Fruit fly (Drosophila melanogaster) whole organism, embryonic: ENCODE results near the gene CG10089.
A peak's percentile ranks its signal among the peaks of the same experiment; 100 is the strongest.

Experiments
- Atf-2 ChIP-seq: fragments of 200-800 bp; sonication (Bioruptor generic); optimal IDR thresholded peaks from 2 replicates; lab custom pipeline; 2016; ENCODE audit warnings: missing biosample characterization, missing genetic modification characterization
- Blimp-1 ChIP-seq: fragments of 200-800 bp; sonication (Bioruptor generic); optimal IDR thresholded peaks from 3 replicates; lab custom pipeline; 2018; ENCODE audit warnings: missing biosample characterization, missing genetic modification characterization, mild to moderate bottlenecking, moderate library complexity, missing genetic modification reagents
- CG13424 ChIP-seq: fragments of 200-800 bp; sonication (Bioruptor generic); optimal IDR thresholded peaks from 2 replicates; lab custom pipeline; 2019; ENCODE audit warnings: missing biosample characterization, mild to moderate bottlenecking, missing genetic modification characterization, moderate library complexity
- CG13624 ChIP-seq: fragments of 200-800 bp; sonication (Bioruptor generic); optimal IDR thresholded peaks from 2 replicates; lab custom pipeline; 2016; ENCODE audit warnings: missing biosample characterization, missing genetic modification characterization
- CG13894 ChIP-seq: fragments of 200-800 bp; sonication (Bioruptor generic); optimal IDR thresholded peaks from 3 replicates; lab custom pipeline; 2018; ENCODE audit warnings: missing biosample characterization, mild to moderate bottlenecking, missing genetic modification characterization, moderate library complexity
- CG1602 ChIP-seq: fragments of 200-800 bp; sonication (Bioruptor generic); optimal IDR thresholded peaks from 3 replicates; lab custom pipeline; 2016; ENCODE audit warnings: missing biosample characterization, missing genetic modification characterization
- CG2116 ChIP-seq: fragments of 200-800 bp; sonication (Bioruptor generic); optimal IDR thresholded peaks from 3 replicates; lab custom pipeline; 2018; ENCODE audit warnings: missing biosample characterization, mild to moderate bottlenecking, missing genetic modification characterization
- CG2202 ChIP-seq: fragments of 200-800 bp; sonication (Bioruptor generic); optimal IDR thresholded peaks from 2 replicates; lab custom pipeline; 2018; ENCODE audit warnings: missing biosample characterization, mild to moderate bottlenecking, missing genetic modification characterization
- CG3726 ChIP-seq: fragments of 200-800 bp; sonication (Bioruptor generic); IDR thresholded peaks from 3 replicates; pipeline ENCODE4, ENCODE4 v1.3.6; 2022; ENCODE audit warnings: missing biosample characterization, missing genetic modification characterization
- CG4328 ChIP-seq: fragments of 200-800 bp; sonication (Bioruptor generic); optimal IDR thresholded peaks from 3 replicates; lab custom pipeline; 2017; ENCODE audit warnings: missing biosample characterization, missing genetic modification reagents, missing genetic modification characterization
- CG6654 ChIP-seq: fragments of 200-800 bp; sonication (Bioruptor generic); optimal IDR thresholded peaks from 2 replicates; lab custom pipeline; 2017; ENCODE audit warnings: missing biosample characterization, mild to moderate bottlenecking, missing genetic modification characterization
- CG6689 ChIP-seq: fragments of 200-800 bp; sonication (Bioruptor generic); IDR thresholded peaks from 2 replicates; pipeline ENCODE4 v1.3.6; 2022; ENCODE audit warnings: missing biosample characterization, missing genetic modification characterization
- CG6854 ChIP-seq: fragments of 200-800 bp; sonication (Bioruptor generic); optimal IDR thresholded peaks from 3 replicates; lab custom pipeline; 2017; ENCODE audit warnings: missing biosample characterization, mild to moderate bottlenecking, missing genetic modification characterization
- CG8290 ChIP-seq, 3 experiments: fragments of 200-800 bp; sonication (Bioruptor generic); optimal IDR thresholded peaks; 2 replicates each; lab custom pipeline; 2016 to 2019; ENCODE audit warnings: missing biosample characterization in 3 of 3, missing genetic modification characterization in 3 of 3, mild to moderate bottlenecking in 2 of 3, moderate library complexity in 1 of 3
- CkIIα-i1 ChIP-seq: fragments of 200-800 bp; sonication (Bioruptor generic); IDR thresholded peaks from 2 replicates; pipeline ENCODE4 v1.3.6; 2022; ENCODE audit warnings: missing biosample characterization, missing genetic modification characterization
- Dref ChIP-seq: fragments of 200-800 bp; sonication (Bioruptor generic); IDR thresholded peaks from 2 replicates; pipeline ENCODE4 v1.3.6; 2022; ENCODE audit warnings: missing biosample characterization, missing genetic modification characterization
- Eip74EF ChIP-seq, 2 experiments: fragments of 200-800 bp in 1 of 2; fragments of >200 bp in 1 of 2; sonication (Bioruptor generic) in 1 of 2; optimal IDR thresholded peaks; 2 replicates each; lab custom pipeline; 2017 to 2019; ENCODE audit warnings: missing biosample characterization in 2 of 2, missing genetic modification characterization in 2 of 2, mild to moderate bottlenecking in 1 of 2, moderate library complexity in 1 of 2
- HLH4C ChIP-seq: fragments of 200-800 bp; sonication (Bioruptor generic); IDR thresholded peaks from 3 replicates; pipeline ENCODE4 v1.3.6; 2022; ENCODE audit warnings: missing biosample characterization, missing genetic modification characterization; ENCODE audit not compliant: partially characterized antibody
- Lhr ChIP-seq: fragments of 200-800 bp; sonication (Bioruptor generic); optimal IDR thresholded peaks from 3 replicates; lab custom pipeline; 2017; ENCODE audit warnings: mild to moderate bottlenecking, missing biosample characterization, missing genetic modification reagents, missing genetic modification characterization
- NC2α ChIP-seq: fragments of 200-800 bp; sonication (Bioruptor generic); optimal IDR thresholded peaks from 2 replicates; lab custom pipeline; 2016; ENCODE audit warnings: missing biosample characterization, missing genetic modification characterization
- NK7.1 ChIP-seq: fragments of 200-800 bp; sonication (Bioruptor generic); optimal IDR thresholded peaks from 3 replicates; lab custom pipeline; 2016; ENCODE audit warnings: missing biosample characterization, missing genetic modification characterization
- Pdp1 ChIP-seq, 2 experiments: fragments of 200-800 bp; sonication (Bioruptor generic); optimal IDR thresholded peaks; 3 replicates each; lab custom pipeline; 2016; ENCODE audit warnings: missing biosample characterization in 2 of 2, missing genetic modification characterization in 2 of 2, mild to moderate bottlenecking in 1 of 2, moderate library complexity in 1 of 2
- Rfx ChIP-seq: fragments of 200-800 bp; sonication (Bioruptor generic); IDR thresholded peaks from 2 replicates; pipeline ENCODE4 v1.3.6; 2022; ENCODE audit warnings: missing biosample characterization, missing genetic modification characterization
- Sin3A ChIP-seq: fragments of >200 bp; optimal IDR thresholded peaks from 2 replicates; lab custom pipeline; 2018
- az2 ChIP-seq: fragments of 200-800 bp; sonication (Bioruptor generic); optimal IDR thresholded peaks from 3 replicates; lab custom pipeline; 2016; ENCODE audit warnings: missing biosample characterization, missing genetic modification characterization
- bbx ChIP-seq: fragments of 200-800 bp; sonication (Bioruptor generic); IDR thresholded peaks from 2 replicates; pipeline ENCODE4 v1.3.6; 2022; ENCODE audit warnings: missing biosample characterization, missing genetic modification characterization; ENCODE audit not compliant: partially characterized antibody
- bigmax ChIP-seq: fragments of 200-800 bp; sonication (Bioruptor generic); optimal IDR thresholded peaks from 2 replicates; lab custom pipeline; 2018; ENCODE audit warnings: missing biosample characterization, mild to moderate bottlenecking, missing genetic modification characterization
- da ChIP-seq: fragments of 200-800 bp; sonication (Bioruptor generic); optimal IDR thresholded peaks from 2 replicates; lab custom pipeline; 2016; ENCODE audit warnings: missing biosample characterization, missing genetic modification characterization
- grn ChIP-seq: fragments of 200-800 bp; sonication (Bioruptor generic); optimal IDR thresholded peaks from 3 replicates; lab custom pipeline; 2017; ENCODE audit warnings: missing biosample characterization, missing genetic modification characterization
- gro ChIP-seq: fragments of 200-800 bp; sonication (Bioruptor generic); optimal IDR thresholded peaks from 2 replicates; lab custom pipeline; 2016; ENCODE audit warnings: missing biosample characterization, missing genetic modification characterization
- hbn ChIP-seq: fragments of 200-800 bp; sonication (Bioruptor generic); IDR thresholded peaks from 2 replicates; pipeline ENCODE4 v1.3.6; 2022; ENCODE audit warnings: missing biosample characterization, missing genetic modification characterization; ENCODE audit not compliant: partially characterized antibody
- lola ChIP-seq, 3 experiments: fragments of >200 bp in 2 of 3; fragments of 200-800 bp in 1 of 3; sonication (Bioruptor generic) in 1 of 3; optimal IDR thresholded peaks; 2 replicates each; lab custom pipeline; 2017 to 2019; ENCODE audit warnings: missing biosample characterization in 3 of 3, missing genetic modification characterization in 3 of 3, mild to moderate bottlenecking in 1 of 3, moderate library complexity in 1 of 3
- lov ChIP-seq, 2 experiments: fragments of 200-800 bp in 1 of 2; fragments of >200 bp in 1 of 2; sonication (Bioruptor generic) in 1 of 2; IDR thresholded peaks in 1 of 2; optimal IDR thresholded peaks in 1 of 2; 2 replicates in 1 of 2; 3 replicates in 1 of 2; pipeline versions ENCODE4 v1.3.6 to Lab custom; 2017 to 2022; ENCODE audit warnings: missing biosample characterization in 1 of 2, missing genetic modification characterization in 1 of 2
- luna ChIP-seq: fragments of 200-800 bp; sonication (Bioruptor generic); optimal IDR thresholded peaks from 2 replicates; lab custom pipeline; 2016; ENCODE audit warnings: missing biosample characterization, missing genetic modification characterization
- nau ChIP-seq: fragments of 200-800 bp; sonication (Bioruptor generic); optimal IDR thresholded peaks from 3 replicates; lab custom pipeline; 2017; ENCODE audit warnings: missing biosample characterization, mild to moderate bottlenecking, missing genetic modification characterization, missing genetic modification reagents
- peb ChIP-seq: fragments of 200-800 bp; sonication (Bioruptor generic); IDR thresholded peaks from 2 replicates; pipeline ENCODE4 v1.3.6; 2022; ENCODE audit warnings: missing biosample characterization, missing genetic modification characterization
- pnt ChIP-seq: fragments of 200-800 bp; sonication (Bioruptor generic); optimal IDR thresholded peaks from 3 replicates; lab custom pipeline; 2016; ENCODE audit warnings: missing biosample characterization, missing genetic modification characterization
- rib ChIP-seq: fragments of 200-800 bp; sonication (Bioruptor generic); IDR thresholded peaks from 2 replicates; pipeline ENCODE4 v1.3.6; 2022; ENCODE audit warnings: missing biosample characterization, missing genetic modification characterization
- sc ChIP-seq, 3 experiments: fragments of >200 bp in 2 of 3; fragments of 200-800 bp in 1 of 3; sonication (Bioruptor generic) in 1 of 3; optimal IDR thresholded peaks; 2 replicates in 2 of 3; 3 replicates in 1 of 3; lab custom pipeline; 2017; ENCODE audit warnings: mild to moderate bottlenecking in 1 of 3, missing biosample characterization in 1 of 3, missing genetic modification characterization in 1 of 3, missing genetic modification reagents in 1 of 3
- sd ChIP-seq: fragments of 200-800 bp; sonication (Bioruptor generic); optimal IDR thresholded peaks from 3 replicates; lab custom pipeline; 2018; ENCODE audit warnings: missing biosample characterization, mild to moderate bottlenecking, missing genetic modification characterization, moderate library complexity
- sima ChIP-seq: fragments of 200-800 bp; sonication (Bioruptor generic); optimal IDR thresholded peaks from 2 replicates; lab custom pipeline; 2016; ENCODE audit warnings: missing biosample characterization, missing genetic modification characterization
- trh ChIP-seq: fragments of 200-800 bp; sonication (Bioruptor generic); optimal IDR thresholded peaks from 2 replicates; lab custom pipeline; 2016; ENCODE audit warnings: missing biosample characterization, missing genetic modification characterization
- vnd ChIP-seq: fragments of 200-800 bp; sonication (Bioruptor generic); IDR thresholded peaks from 3 replicates; pipeline ENCODE4 v1.3.6; 2022; ENCODE audit warnings: missing biosample characterization, missing genetic modification characterization; ENCODE audit not compliant: partially characterized antibody
- wdn ChIP-seq: fragments of 200-800 bp; sonication (Bioruptor generic); IDR thresholded peaks from 2 replicates; pipeline ENCODE4 v1.3.6; 2022; ENCODE audit warnings: missing biosample characterization, missing genetic modification characterization
- wor ChIP-seq: fragments of 200-800 bp; sonication (Bioruptor generic); IDR thresholded peaks from 2 replicates; pipeline ENCODE4 v1.3.6; 2022; ENCODE audit warnings: missing biosample characterization, missing genetic modification characterization
- zf30C ChIP-seq: fragments of 200-800 bp; sonication (Bioruptor generic); optimal IDR thresholded peaks from 3 replicates; lab custom pipeline; 2018; ENCODE audit warnings: missing biosample characterization, mild to moderate bottlenecking, missing genetic modification characterization

Gene CG10089

DNA sequence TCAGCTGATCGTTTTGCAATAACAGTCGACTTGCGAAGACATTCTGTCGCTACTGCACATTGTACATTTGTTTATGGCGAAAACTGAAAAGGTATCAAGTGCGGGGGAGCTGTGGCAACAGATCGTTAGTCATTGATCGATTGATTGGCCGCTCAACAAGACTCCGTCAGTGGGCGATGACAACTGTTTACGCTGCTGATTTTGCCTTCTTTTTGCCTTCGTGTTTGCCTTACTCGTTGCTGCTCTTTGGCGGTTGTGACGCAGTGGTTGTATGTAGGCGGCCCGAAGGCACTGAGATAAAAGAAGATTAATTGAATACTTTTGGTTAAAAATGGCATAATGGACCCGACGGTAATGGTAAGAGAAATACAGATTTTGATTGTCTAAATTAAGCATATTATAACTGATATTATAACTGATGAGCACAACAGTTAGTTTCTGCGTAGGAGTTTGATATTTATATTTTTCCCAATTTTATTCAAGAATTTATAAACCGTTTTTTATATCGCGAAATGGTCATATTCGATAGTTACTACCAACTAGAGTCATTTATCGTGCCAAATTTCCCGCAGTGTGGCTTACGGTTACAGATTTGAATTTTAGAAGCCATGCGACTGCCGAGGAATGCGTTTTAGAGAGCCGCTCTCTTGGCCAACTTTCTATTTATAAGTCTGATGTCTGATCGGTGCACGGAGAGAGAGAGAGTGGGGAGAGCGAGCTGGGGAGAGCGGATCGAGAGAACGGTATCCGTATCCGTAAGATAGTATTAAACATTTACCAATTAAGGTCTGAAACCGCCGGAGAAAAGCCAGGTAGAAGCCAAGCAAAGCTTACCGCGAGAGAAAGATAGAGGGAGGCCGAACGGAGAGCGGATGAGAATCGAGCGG is 2.2 kb upstream of the CG10089 start (continued):
- peak; percentile 65 for TF ChIP-seq Lhr
- peak; percentile 59 for TF ChIP-seq CG13624 (GFP tag; lab: Kevin White, UChicago)
- peak; percentile 99 for TF ChIP-seq sd (tag; lab: Kevin White, UChicago)
- TF ChIP-seq HLH4C (GFP tag; lab: Robert Waterston, UW): no peak
- TF ChIP-seq Blimp-1: peak; percentile 91
- TF ChIP-seq Sin3A (lab: Kevin White, UChicago): no peak
- peak; percentile 68 for TF ChIP-seq trh (GFP tag; lab: Kevin White, UChicago)
- no peak for TF ChIP-seq CG13894
- TF ChIP-seq peb (GFP tag; lab: Robert Waterston, UW): peak; percentile 58; the same call in 1 of the 2 replicates
- TF ChIP-seq NK7.1 (GFP tag; lab: Kevin White, UChicago): peak; percentile 39
- TF ChIP-seq CG6654 (GFP tag; lab: Kevin White, UChicago): peak; percentile 83
- no peak for TF ChIP-seq NC2α (GFP tag; lab: Kevin White, UChicago)
- TF ChIP-seq grn (GFP tag; lab: Kevin White, UChicago): peak; percentile 21
- TF ChIP-seq wdn (GFP tag; lab: Robert Waterston, UW): peak; percentile 61
- no peak for TF ChIP-seq lov (optimal IDR thresholded peaks at IDR 0.05; lab: Kevin White, UChicago)
- peak; percentile 39; the same call in 1 of the 3 replicates for TF ChIP-seq lov (GFP tag; IDR thresholded peaks at IDR 0.05; lab: Robert Waterston, UW)
- TF ChIP-seq CG13424: peak; percentile 94
- TF ChIP-seq bbx: no peak
- TF ChIP-seq CG6689 (GFP tag; lab: Robert Waterston, UW): peak; percentile 87
- no peak for TF ChIP-seq sima
- TF ChIP-seq CkIIα-i1 (GFP tag; lab: Robert Waterston, UW): no peak
- TF ChIP-seq CG6854 (GFP tag; lab: Kevin White, UChicago): peak; percentile 78
- peak in 1 of 2 experiments; percentile 93 for TF ChIP-seq Eip74EF (GFP tag; optimal IDR thresholded peaks at IDR 0.05; lab: Kevin White, UChicago)
- TF ChIP-seq bigmax (GFP tag; lab: Kevin White, UChicago): no peak
- TF ChIP-seq CG2116 (GFP tag; lab: Kevin White, UChicago): peak; percentile 55
- peak; percentile 55 for TF ChIP-seq CG8290 (GFP tag; optimal IDR thresholded peaks at IDR 0.05; lab: Kevin White, UChicago)
- peak in 1 of 2 experiments; percentile 53 for TF ChIP-seq CG8290 (tag; optimal IDR thresholded peaks at IDR 0.05; lab: Kevin White, UChicago)
- peak in 1 of 3 experiments; percentile 84 for TF ChIP-seq lola (GFP tag; optimal IDR thresholded peaks at IDR 0.05; lab: Kevin White, UChicago)
- TF ChIP-seq zf30C (GFP tag; lab: Kevin White, UChicago): peak; percentile 61
- TF ChIP-seq rib: no peak; the same call in 1 of the 2 replicates
- peak; percentile 83 for TF ChIP-seq CG1602 (GFP tag; lab: Kevin White, UChicago)
- TF ChIP-seq Pdp1 (GFP tag; optimal IDR thresholded peaks at IDR 0.05; lab: Kevin White, UChicago): peak; percentile 68 to 73
- TF ChIP-seq Atf-2 (GFP tag; lab: Kevin White, UChicago): peak; percentile 32
- TF ChIP-seq gro (GFP tag; lab: Kevin White, UChicago): no peak
- peak; percentile 88 for TF ChIP-seq Rfx (GFP tag; lab: Robert Waterston, UW)
- no peak for TF ChIP-seq vnd
- TF ChIP-seq CG2202: peak; percentile 71
- TF ChIP-seq hbn (GFP tag; lab: Robert Waterston, UW): peak; percentile 69; the same call in 1 of the 2 replicates
- peak; percentile 90 for TF ChIP-seq az2 (GFP tag; lab: Kevin White, UChicago)
- TF ChIP-seq nau: peak; percentile 92
- no peak for TF ChIP-seq Dref (GFP tag; lab: Robert Waterston, UW)
- TF ChIP-seq pnt: peak; percentile 55
- peak; percentile 88 for TF ChIP-seq CG4328
- no peak for TF ChIP-seq sc (optimal IDR thresholded peaks at IDR 0.05; lab: Kevin White, UChicago)
- peak; percentile 87 for TF ChIP-seq sc (GFP tag; optimal IDR thresholded peaks at IDR 0.05; lab: Kevin White, UChicago)
- TF ChIP-seq da (GFP tag; lab: Kevin White, UChicago): peak; percentile 28
- TF ChIP-seq wor: peak; percentile 87
- TF ChIP-seq luna (GFP tag; lab: Kevin White, UChicago): no peak
- peak; percentile 60; the same call in 2 of the 3 replicates for TF ChIP-seq CG3726 (GFP tag; lab: Robert Waterston, UW)
